Fruit fly (Drosophila melanogaster) whole organism, pupa: ENCODE measurements around the gene Gr93c.

Experiments
- CG15710 ChIP-seq: fragments of 200-800 bp; sonication (Bioruptor generic); optimal IDR thresholded peaks from 2 replicates; lab custom pipeline; 2018; ENCODE audit warnings: missing biosample characterization, mild to moderate bottlenecking, missing genetic modification characterization, moderate library complexity
- CG17806 ChIP-seq: fragments of 200-800 bp; sonication (Bioruptor generic); optimal IDR thresholded peaks from 2 replicates; lab custom pipeline; 2018; ENCODE audit warnings: missing biosample characterization, mild to moderate bottlenecking, missing genetic modification characterization, moderate library complexity
- CG32121 ChIP-seq: fragments of 200-800 bp; sonication (Bioruptor generic); IDR thresholded peaks from 2 replicates; pipeline ENCODE4 v1.3.6; 2022; ENCODE audit warnings: missing biosample characterization, missing genetic modification characterization
- CG8159 ChIP-seq: fragments of 200-800 bp; sonication (Bioruptor generic); optimal IDR thresholded peaks from 3 replicates; lab custom pipeline; 2018; ENCODE audit warnings: missing biosample characterization, mild to moderate bottlenecking, missing genetic modification characterization, moderate library complexity
- EcR ChIP-seq: fragments of 200-800 bp; sonication (Bioruptor generic); optimal IDR thresholded peaks from 3 replicates; lab custom pipeline; 2019; ENCODE audit warnings: missing biosample characterization, missing genetic modification characterization, mild to moderate bottlenecking, moderate library complexity, missing genetic modification reagents
- Snoo ChIP-seq: fragments of 200-800 bp; sonication (Bioruptor generic); optimal IDR thresholded peaks from 3 replicates; lab custom pipeline; 2017; ENCODE audit warnings: missing biosample characterization, mild to moderate bottlenecking, missing genetic modification characterization, inconsistent platforms

DNA sequence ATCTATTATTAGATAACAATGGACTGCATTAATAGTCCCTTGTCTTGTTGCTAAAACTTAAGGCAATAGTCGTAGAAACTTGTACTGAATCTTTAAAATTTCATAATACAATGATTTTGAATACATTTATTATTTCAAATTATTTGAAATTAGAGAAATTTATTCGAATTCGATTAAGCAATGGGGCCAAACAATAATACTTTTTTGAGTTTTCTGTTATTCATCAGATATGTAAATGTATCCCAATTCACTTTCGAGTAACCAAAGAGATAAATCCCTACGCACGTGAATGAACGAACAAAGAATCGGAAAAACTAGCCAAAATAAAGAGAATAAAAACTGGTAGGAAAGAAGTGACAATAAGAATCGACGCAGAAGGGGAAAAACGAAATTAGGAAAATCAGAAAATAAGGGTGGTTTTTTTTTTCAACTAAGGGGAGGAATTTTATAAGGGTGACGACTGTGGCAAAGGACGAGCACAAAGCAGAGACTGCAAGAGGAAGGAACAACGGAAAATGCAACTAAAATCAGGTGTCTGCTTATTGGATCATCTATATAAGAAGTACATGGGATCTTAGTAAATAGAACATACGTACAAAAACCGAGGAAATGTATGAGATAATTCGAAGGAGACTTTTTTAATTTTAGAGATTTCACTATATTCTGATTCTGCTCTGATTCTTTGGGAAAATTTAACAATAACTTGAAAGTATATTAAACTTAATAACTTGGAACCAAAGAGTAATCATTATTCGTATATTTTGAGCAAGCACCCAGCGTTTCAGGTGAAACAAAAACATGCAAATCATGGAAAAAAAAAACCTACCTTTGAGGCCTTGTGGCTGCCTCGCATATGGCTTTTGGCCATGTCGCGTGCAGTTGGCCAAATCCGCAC is 9.8 kb upstream of the Gr93c start:
- TF ChIP-seq CG32121 (GFP tag; lab: Robert Waterston, UW) (no peak), CG8159 (no peak), CG15710 (tag; lab: Kevin White, UChicago) (no peak), EcR (GFP tag; lab: Kevin White, UChicago) (no peak), Snoo (tag; lab: Kevin White, UChicago) (no peak), CG17806 (tag; lab: Kevin White, UChicago) (no peak)
